Worm (Caenorhabditis elegans): Measurements from ENCODE around the gene hlh-15.

The hlh-15 gene

DNA sequence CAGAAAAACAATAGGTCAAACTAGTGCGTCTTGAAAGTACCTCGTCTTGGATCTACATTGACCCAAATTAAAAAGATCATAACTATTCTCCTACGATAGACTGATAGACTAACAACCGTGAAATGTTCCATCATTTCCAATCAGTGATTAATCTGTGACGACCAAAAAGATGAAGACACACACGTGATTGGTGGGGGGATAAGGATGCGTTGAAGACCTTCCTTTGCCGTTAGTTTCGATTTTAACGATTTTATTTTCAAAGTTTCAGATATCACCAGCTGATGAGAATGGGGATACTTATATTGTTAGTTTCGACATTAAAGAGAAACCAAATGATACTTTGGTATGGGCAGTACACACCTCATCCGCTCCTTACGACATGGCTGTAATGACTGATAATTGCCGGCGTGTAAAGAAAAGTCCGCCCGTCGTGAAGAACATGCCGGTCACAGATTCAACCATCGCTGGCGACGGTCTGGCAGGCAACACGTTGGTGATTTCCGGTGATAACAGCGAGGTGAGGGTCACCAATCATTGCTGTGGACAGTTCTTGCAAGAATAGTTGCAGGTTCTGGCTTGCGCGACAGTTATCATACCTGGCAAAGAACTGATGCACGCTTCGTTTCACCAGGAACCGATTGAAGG lies 26.1 kb downstream of the hlh-15 start:
- TF ChIP-seq T22C8.4 (GFP tag; IDR thresholded peaks at IDR 0.05) (no peak), flt-1 (GFP tag; IDR thresholded peaks at IDR 0.05) (no peak), med-1 (GFP tag; optimal IDR thresholded peaks at IDR 0.05; ENCODE audit: insufficient read depth) (no peak), tab-1 (GFP tag; IDR thresholded peaks at IDR 0.05) (no peak), ztf-29 (GFP tag; IDR thresholded peaks at IDR 0.05) (no peak), klf-2 (GFP tag; conservative IDR thresholded peaks at IDR 0.05) (no peak), cog-1 (tag; optimal IDR thresholded peaks at IDR 0.05) (no peak), ztf-23 (GFP tag; IDR thresholded peaks at IDR 0.05) (no peak), ref-1 (GFP tag; conservative IDR thresholded peaks at IDR 0.05) (no peak)

DNA sequence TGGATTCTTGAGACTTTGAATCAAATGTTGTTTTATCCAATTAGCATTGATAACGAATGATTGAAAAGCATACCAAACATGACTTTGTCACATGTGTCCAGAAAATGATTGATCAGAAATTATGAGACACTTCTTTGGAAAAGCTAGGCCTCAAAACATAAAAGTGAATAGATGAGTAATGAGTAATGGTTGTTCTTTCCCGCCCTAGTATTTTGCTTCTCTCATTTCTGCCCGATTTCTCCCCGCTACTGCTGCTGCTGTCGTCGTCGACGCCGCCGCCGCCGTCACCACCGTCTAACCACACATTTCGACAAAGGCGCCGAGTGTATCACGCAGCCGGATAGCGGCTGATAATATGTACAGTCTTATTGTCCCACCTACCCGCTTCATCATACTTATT lies 27.7 kb downstream of the hlh-15 start, which contains the start of gene F47G3.1:
Gene F47G3.1, plus strand, starts transcription at position 301 of the 400 bp plus-strand sequence.
- TF ChIP-seq ref-1 (GFP tag; conservative IDR thresholded peaks at IDR 0.05) (no peak), cog-1 (tag; optimal IDR thresholded peaks at IDR 0.05) (no peak), ztf-23 (GFP tag; IDR thresholded peaks at IDR 0.05) (no peak), flt-1 (GFP tag; IDR thresholded peaks at IDR 0.05) (no peak), tab-1 (GFP tag; IDR thresholded peaks at IDR 0.05) (no peak), ztf-29 (GFP tag; IDR thresholded peaks at IDR 0.05) (no peak), T22C8.4 (GFP tag; IDR thresholded peaks at IDR 0.05) (no peak), med-1 (GFP tag; optimal IDR thresholded peaks at IDR 0.05; ENCODE audit: insufficient read depth) (no peak), klf-2 (GFP tag; conservative IDR thresholded peaks at IDR 0.05) (no peak)

- TF ChIP-seq ztf-29 (GFP tag; IDR thresholded peaks at IDR 0.05) (no peak), tab-1 (GFP tag; IDR thresholded peaks at IDR 0.05) (no peak), flt-1 (GFP tag; IDR thresholded peaks at IDR 0.05) (no peak), cog-1 (tag; optimal IDR thresholded peaks at IDR 0.05) (no peak), ref-1 (GFP tag; conservative IDR thresholded peaks at IDR 0.05) (no peak), ztf-23 (GFP tag; IDR thresholded peaks at IDR 0.05) (no peak), T22C8.4 (GFP tag; IDR thresholded peaks at IDR 0.05) (no peak), med-1 (GFP tag; optimal IDR thresholded peaks at IDR 0.05; ENCODE audit: insufficient read depth) (no peak), klf-2 (GFP tag; conservative IDR thresholded peaks at IDR 0.05) (no peak)
These were observed 30.9 kb downstream of the hlh-15 start for ce11 chrX:2382227-2382626.

DNA sequence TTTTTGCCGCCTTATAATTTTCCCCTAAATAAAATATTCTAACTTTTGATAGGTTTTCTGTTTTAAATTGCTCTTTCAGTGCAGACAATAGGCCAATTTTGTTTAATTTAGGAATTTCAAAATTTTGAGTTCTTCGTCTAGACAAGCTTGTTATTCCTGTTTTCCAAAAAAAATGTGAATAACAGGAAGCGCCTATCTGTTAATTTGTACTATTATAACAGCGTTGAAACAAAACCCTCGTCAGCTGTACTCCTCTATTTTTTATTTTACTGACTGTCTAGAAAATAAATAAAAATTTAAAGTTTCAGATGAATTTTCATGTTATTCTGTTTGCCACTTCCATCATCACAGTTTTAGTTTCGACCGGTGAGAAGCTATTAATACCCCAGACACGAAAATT lies 31.9 kb downstream of the hlh-15 start, which contains the start of gene F47G3.4:
Gene F47G3.4, plus strand, starts transcription at position 301 of the 400 bp plus-strand sequence.
- TF ChIP-seq ztf-23 (GFP tag; IDR thresholded peaks at IDR 0.05) = no peak
- no peak for TF ChIP-seq klf-2 (GFP tag; conservative IDR thresholded peaks at IDR 0.05)
- no peak for TF ChIP-seq flt-1 (GFP tag; IDR thresholded peaks at IDR 0.05)
- no peak for TF ChIP-seq ztf-29 (GFP tag; IDR thresholded peaks at IDR 0.05)
- TF ChIP-seq ref-1 (GFP tag; conservative IDR thresholded peaks at IDR 0.05) = no peak
- no peak for TF ChIP-seq tab-1 (GFP tag; IDR thresholded peaks at IDR 0.05)
- no peak for TF ChIP-seq T22C8.4 (GFP tag; IDR thresholded peaks at IDR 0.05)
- TF ChIP-seq cog-1 (tag; optimal IDR thresholded peaks at IDR 0.05) = no peak
- TF ChIP-seq med-1 (GFP tag; optimal IDR thresholded peaks at IDR 0.05; ENCODE audit: insufficient read depth) = no peak

DNA sequence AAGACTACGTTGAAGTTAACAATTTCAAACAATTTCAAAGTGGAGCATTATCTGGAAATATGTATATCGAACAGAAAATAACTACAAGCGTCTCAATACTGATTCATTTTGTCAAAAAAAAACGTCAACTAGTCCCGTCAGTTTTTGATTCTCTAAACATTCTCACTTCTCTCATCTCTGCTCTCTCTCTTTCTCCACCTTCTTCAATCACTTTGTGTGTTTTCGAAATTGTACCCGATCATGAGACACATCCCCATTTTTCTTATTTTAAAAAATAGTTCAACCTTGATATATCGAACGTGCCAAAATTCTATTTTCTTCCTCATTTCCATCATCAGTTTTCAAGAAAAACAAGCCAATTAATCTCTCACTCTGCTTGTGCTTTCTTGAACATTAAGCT lies 32.4 kb downstream of the hlh-15 start:
- TF ChIP-seq ztf-23 (GFP tag; IDR thresholded peaks at IDR 0.05) (no peak), ztf-29 (GFP tag; IDR thresholded peaks at IDR 0.05) (no peak), cog-1 (tag; optimal IDR thresholded peaks at IDR 0.05) (no peak), ref-1 (GFP tag; conservative IDR thresholded peaks at IDR 0.05) (no peak), klf-2 (GFP tag; conservative IDR thresholded peaks at IDR 0.05) (no peak), T22C8.4 (GFP tag; IDR thresholded peaks at IDR 0.05) (no peak), flt-1 (GFP tag; IDR thresholded peaks at IDR 0.05) (no peak), med-1 (GFP tag; optimal IDR thresholded peaks at IDR 0.05; ENCODE audit: insufficient read depth) (no peak)

DNA sequence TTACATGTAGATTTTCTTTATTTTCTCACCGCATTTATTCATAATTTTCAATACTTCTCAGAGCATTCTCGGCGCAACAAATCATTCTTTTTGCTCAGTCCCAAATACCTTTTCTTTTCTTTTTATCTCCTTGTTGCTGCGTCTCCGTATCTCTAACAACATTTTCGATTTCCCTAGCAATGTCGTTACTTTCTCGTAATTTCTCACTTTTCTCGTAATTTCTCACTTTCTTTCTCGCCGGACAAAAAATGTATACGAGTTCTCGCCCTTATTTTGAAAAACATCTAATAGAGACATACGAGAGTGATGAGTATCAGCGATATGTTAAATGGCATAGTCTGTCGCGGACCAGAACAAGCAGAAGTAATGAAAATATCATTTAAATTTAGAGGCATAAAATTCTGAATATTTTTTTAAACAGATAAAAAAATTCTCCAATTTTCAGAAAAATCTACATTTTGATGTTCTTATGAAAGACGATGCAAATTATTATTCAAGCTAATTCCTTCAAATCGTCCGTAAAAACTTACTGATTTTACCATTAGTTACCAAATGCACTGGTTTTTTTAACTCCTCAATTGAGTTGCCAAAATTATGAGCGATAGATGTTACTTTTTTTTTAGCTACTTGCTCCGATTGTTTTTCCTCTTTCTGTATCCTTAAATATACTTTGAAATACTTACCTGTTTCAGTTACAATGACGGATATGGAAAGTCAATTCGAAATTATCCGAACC lies 37.7 kb downstream of the hlh-15 start, which contains the start of gene F47G3.3:
Gene F47G3.3, plus strand, starts transcription at position 686 of the 736 bp plus-strand sequence.
- TF ChIP-seq cog-1 (tag; optimal IDR thresholded peaks at IDR 0.05) (no peak), ztf-29 (GFP tag; IDR thresholded peaks at IDR 0.05) (no peak), ref-1 (GFP tag; conservative IDR thresholded peaks at IDR 0.05) (no peak), tab-1 (GFP tag; IDR thresholded peaks at IDR 0.05) (no peak), klf-2 (GFP tag; conservative IDR thresholded peaks at IDR 0.05) (no peak), med-1 (GFP tag; optimal IDR thresholded peaks at IDR 0.05; ENCODE audit: insufficient read depth) (no peak), flt-1 (GFP tag; IDR thresholded peaks at IDR 0.05) (no peak), T22C8.4 (GFP tag; IDR thresholded peaks at IDR 0.05) (no peak), ztf-23 (GFP tag; IDR thresholded peaks at IDR 0.05) (no peak)

- TF ChIP-seq med-1 (GFP tag; optimal IDR thresholded peaks at IDR 0.05; ENCODE audit: insufficient read depth) (no peak), T22C8.4 (GFP tag; IDR thresholded peaks at IDR 0.05) (no peak), flt-1 (GFP tag; IDR thresholded peaks at IDR 0.05) (no peak), tab-1 (GFP tag; IDR thresholded peaks at IDR 0.05) (no peak), cog-1 (tag; optimal IDR thresholded peaks at IDR 0.05) (no peak), ztf-23 (GFP tag; IDR thresholded peaks at IDR 0.05) (no peak), klf-2 (GFP tag; conservative IDR thresholded peaks at IDR 0.05) (no peak), ref-1 (GFP tag; conservative IDR thresholded peaks at IDR 0.05) (no peak), ztf-29 (GFP tag; IDR thresholded peaks at IDR 0.05) (no peak)
These were observed 41.0 kb downstream of the hlh-15 start for ce11 chrX:2372134-2372533.

DNA sequence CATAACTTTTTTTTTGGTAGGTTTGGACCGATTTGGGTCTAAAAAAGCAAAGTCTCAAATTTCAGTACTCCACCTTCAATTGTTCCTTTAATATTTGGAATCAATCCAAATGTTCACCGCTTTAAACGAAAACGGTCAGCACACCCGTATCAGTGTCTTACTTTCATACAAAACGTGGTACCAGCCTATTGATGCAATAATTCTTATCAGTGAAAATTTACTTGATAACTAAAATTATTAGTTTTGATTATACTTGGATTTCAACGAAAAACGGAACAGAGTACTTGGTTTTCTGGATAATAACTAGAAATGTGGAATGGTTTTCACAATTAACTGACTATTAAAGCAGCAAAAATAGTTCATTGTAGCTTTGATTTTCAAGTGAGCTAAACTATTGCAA lies 42.5 kb downstream of the hlh-15 start:
- no peak for TF ChIP-seq cog-1 (tag; optimal IDR thresholded peaks at IDR 0.05)
- TF ChIP-seq klf-2 (GFP tag; conservative IDR thresholded peaks at IDR 0.05) = no peak
- no peak for TF ChIP-seq ztf-23 (GFP tag; IDR thresholded peaks at IDR 0.05)
- no peak for TF ChIP-seq flt-1 (GFP tag; IDR thresholded peaks at IDR 0.05)
- TF ChIP-seq med-1 (GFP tag; optimal IDR thresholded peaks at IDR 0.05; ENCODE audit: insufficient read depth) = no peak
- TF ChIP-seq ztf-29 (GFP tag; IDR thresholded peaks at IDR 0.05) = no peak
- no peak for TF ChIP-seq ref-1 (GFP tag; conservative IDR thresholded peaks at IDR 0.05)
- no peak for TF ChIP-seq tab-1 (GFP tag; IDR thresholded peaks at IDR 0.05)

- no peak for TF ChIP-seq flt-1 (GFP tag; IDR thresholded peaks at IDR 0.05)
These were observed 44.1 kb downstream of the hlh-15 start for ce11 chrX:2369073-2369472.
